Fruit fly (Drosophila melanogaster) whole organism, embryonic: Measurements from ENCODE around the gene eIF4A.

ENCODE experiments used
- B-H2 ChIP-seq: fragments of 200-800 bp; sonication (Bioruptor generic); optimal IDR thresholded peaks from 2 replicates; lab custom pipeline; 2018; ENCODE audit warnings: missing biosample characterization, mild to moderate bottlenecking, missing genetic modification characterization
- CG10209 ChIP-seq: fragments of 200-800 bp; sonication (Bioruptor generic); optimal IDR thresholded peaks from 3 replicates; lab custom pipeline; 2017; ENCODE audit warnings: missing biosample characterization, mild to moderate bottlenecking, missing genetic modification characterization, missing genetic modification reagents
- CG11504 ChIP-seq: fragments of 200-800 bp; sonication (Bioruptor generic); optimal IDR thresholded peaks from 3 replicates; lab custom pipeline; 2019; ENCODE audit warnings: missing biosample characterization, mild to moderate bottlenecking, missing genetic modification characterization, moderate library complexity
- CG12219 ChIP-seq: fragments of 200-800 bp; sonication (Bioruptor generic); optimal IDR thresholded peaks from 3 replicates; lab custom pipeline; 2018; ENCODE audit warnings: missing biosample characterization, mild to moderate bottlenecking, missing genetic modification characterization
- CG15011 ChIP-seq: fragments of 200-800 bp; sonication (Bioruptor generic); optimal IDR thresholded peaks from 3 replicates; lab custom pipeline; 2018; ENCODE audit warnings: missing biosample characterization, mild to moderate bottlenecking, missing genetic modification characterization
- CG30403 ChIP-seq: fragments of 200-800 bp; sonication (Bioruptor generic); optimal IDR thresholded peaks from 3 replicates; lab custom pipeline; 2016; ENCODE audit warnings: missing biosample characterization, missing genetic modification characterization
- CG31441 ChIP-seq: fragments of 200-800 bp; sonication (Bioruptor generic); IDR thresholded peaks from 2 replicates; pipeline ENCODE4 v1.3.6; 2022; ENCODE audit warnings: missing biosample characterization, missing genetic modification characterization
- CG42726 ChIP-seq: fragments of 200-800 bp; sonication (Bioruptor generic); IDR thresholded peaks from 2 replicates; pipeline ENCODE4 v1.3.6; 2022; ENCODE audit warnings: missing biosample characterization, missing genetic modification characterization; ENCODE audit not compliant: partially characterized antibody
- CG4282 ChIP-seq: fragments of 200-800 bp; sonication (Bioruptor generic); optimal IDR thresholded peaks from 2 replicates; lab custom pipeline; 2016; ENCODE audit warnings: missing biosample characterization, missing genetic modification characterization
- CG43689 ChIP-seq: fragments of 200-800 bp; sonication (Bioruptor generic); IDR thresholded peaks from 2 replicates; pipeline ENCODE4 v1.3.6; 2022; ENCODE audit warnings: missing biosample characterization, missing genetic modification characterization
- CG4707 ChIP-seq: fragments of 200-800 bp; sonication (Bioruptor generic); optimal IDR thresholded peaks from 2 replicates; lab custom pipeline; 2018; ENCODE audit warnings: missing biosample characterization, mild to moderate bottlenecking, missing genetic modification characterization, moderate library complexity
- CG4820 ChIP-seq: fragments of 200-800 bp; sonication (Bioruptor generic); optimal IDR thresholded peaks from 3 replicates; lab custom pipeline; 2016; ENCODE audit warnings: missing biosample characterization, missing genetic modification characterization
- CG7839 ChIP-seq: fragments of 200-800 bp; sonication (Bioruptor generic); optimal IDR thresholded peaks from 3 replicates; lab custom pipeline; 2018; ENCODE audit warnings: missing biosample characterization, mild to moderate bottlenecking, missing genetic modification characterization, moderate library complexity
- CG8089 ChIP-seq: fragments of 200-800 bp; sonication (Bioruptor generic); optimal IDR thresholded peaks from 3 replicates; lab custom pipeline; 2016; ENCODE audit warnings: missing biosample characterization, missing genetic modification characterization
- CG8944 ChIP-seq: fragments of 200-800 bp; sonication (Bioruptor generic); optimal IDR thresholded peaks from 3 replicates; lab custom pipeline; 2016; ENCODE audit warnings: missing biosample characterization, missing genetic modification characterization
- CG9727 ChIP-seq: fragments of 200-800 bp; sonication (Bioruptor generic); optimal IDR thresholded peaks from 3 replicates; lab custom pipeline; 2017; ENCODE audit warnings: missing biosample characterization, mild to moderate bottlenecking, missing genetic modification characterization
- CoRest ChIP-seq: fragments of 200-800 bp; sonication (Bioruptor generic); optimal IDR thresholded peaks from 3 replicates; lab custom pipeline; 2018; ENCODE audit warnings: missing biosample characterization, mild to moderate bottlenecking, missing genetic modification characterization, moderate library complexity
- D ChIP-seq, 2 experiments: fragments of 200-800 bp in 1 of 2; fragments of >200 bp in 1 of 2; sonication (Bioruptor generic) in 1 of 2; optimal IDR thresholded peaks; 2 replicates in 1 of 2; 3 replicates in 1 of 2; lab custom pipeline; 2017; ENCODE audit warnings: mild to moderate bottlenecking in 1 of 2, missing biosample characterization in 1 of 2, missing genetic modification characterization in 1 of 2, missing genetic modification reagents in 1 of 2
- D19A ChIP-seq: fragments of 200-800 bp; optimal IDR thresholded peaks from 3 replicates; lab custom pipeline; 2019; ENCODE audit warnings: missing biosample characterization, mild to moderate bottlenecking, missing genetic modification characterization, moderate library complexity
- Drgx ChIP-seq: fragments of 200-800 bp; sonication (Bioruptor generic); IDR thresholded peaks from 2 replicates; pipeline ENCODE4 v1.3.6; 2022; ENCODE audit warnings: missing biosample characterization, missing genetic modification characterization
- E2f2 ChIP-seq: fragments of 200-800 bp; sonication (Bioruptor generic); IDR thresholded peaks from 2 replicates; pipeline ENCODE4 v1.3.6; 2022; ENCODE audit warnings: missing biosample characterization, missing genetic modification characterization
- Eip74EF ChIP-seq, 2 experiments: fragments of 200-800 bp in 1 of 2; fragments of >200 bp in 1 of 2; sonication (Bioruptor generic) in 1 of 2; optimal IDR thresholded peaks; 2 replicates each; lab custom pipeline; 2017 to 2019; ENCODE audit warnings: missing biosample characterization in 2 of 2, missing genetic modification characterization in 2 of 2, mild to moderate bottlenecking in 1 of 2, moderate library complexity in 1 of 2
- Med ChIP-seq: fragments of 200-800 bp; sonication (Bioruptor generic); peaks from one replicate; lab custom pipeline; 2016; ENCODE audit warnings: missing biosample characterization, missing genetic modification characterization, mild to moderate bottlenecking, inconsistent platforms, moderate library complexity
- Nf-YA ChIP-seq: fragments of 200-800 bp; sonication (Bioruptor generic); IDR thresholded peaks from 2 replicates; pipeline ENCODE4 v1.3.6; 2022; ENCODE audit warnings: missing biosample characterization, missing genetic modification characterization
- NfI ChIP-seq: fragments of 200-800 bp; sonication (Bioruptor generic); optimal IDR thresholded peaks from 3 replicates; lab custom pipeline; 2018; ENCODE audit warnings: missing biosample characterization, mild to moderate bottlenecking, missing genetic modification characterization, moderate library complexity
- Oli ChIP-seq: fragments of 200-800 bp; sonication (Bioruptor generic); optimal IDR thresholded peaks from 2 replicates; lab custom pipeline; 2018; ENCODE audit warnings: missing biosample characterization, mild to moderate bottlenecking, missing genetic modification characterization, moderate library complexity
- Sox102F ChIP-seq: fragments of 200-800 bp; sonication (Bioruptor generic); optimal IDR thresholded peaks from 2 replicates; lab custom pipeline; 2018; ENCODE audit warnings: missing biosample characterization, mild to moderate bottlenecking, missing genetic modification characterization, moderate library complexity
- dan ChIP-seq: fragments of 200-800 bp; sonication (Bioruptor generic); IDR thresholded peaks from 2 replicates; pipeline ENCODE4 v1.3.6; 2022; ENCODE audit warnings: missing biosample characterization, missing genetic modification characterization
- dimm ChIP-seq: fragments of 200-800 bp; sonication (Bioruptor generic); IDR thresholded peaks from 2 replicates; pipeline ENCODE4 v1.3.6; 2022; ENCODE audit warnings: missing biosample characterization, missing genetic modification characterization
- ewg ChIP-seq: fragments of 200-800 bp; sonication (Bioruptor generic); optimal IDR thresholded peaks from 3 replicates; lab custom pipeline; 2017; ENCODE audit warnings: mild to moderate bottlenecking, missing biosample characterization, missing genetic modification reagents, missing genetic modification characterization
- hbn ChIP-seq: fragments of 200-800 bp; sonication (Bioruptor generic); IDR thresholded peaks from 2 replicates; pipeline ENCODE4 v1.3.6; 2022; ENCODE audit warnings: missing biosample characterization, missing genetic modification characterization; ENCODE audit not compliant: partially characterized antibody
- hkb ChIP-seq, 2 experiments: fragments of 200-800 bp in 1 of 2; fragments of >200 bp in 1 of 2; sonication (Bioruptor generic) in 1 of 2; IDR thresholded peaks in 1 of 2; optimal IDR thresholded peaks in 1 of 2; 2 replicates each; pipeline versions ENCODE4 v1.3.6 to Lab custom; 2017 to 2022; ENCODE audit warnings: missing biosample characterization in 1 of 2, missing genetic modification characterization in 1 of 2
- jigr1 ChIP-seq: fragments of 200-800 bp; sonication (Bioruptor generic); IDR thresholded peaks from 3 replicates; pipeline ENCODE4 v1.3.6; 2022; ENCODE audit warnings: missing biosample characterization, missing genetic modification characterization
- lmd ChIP-seq: fragments of 200-800 bp; sonication (Bioruptor generic); IDR thresholded peaks from 2 replicates; pipeline ENCODE4 v1.3.6; 2022; ENCODE audit warnings: missing biosample characterization, missing genetic modification characterization
- nerfin-2 ChIP-seq: fragments of 200-800 bp; sonication (Bioruptor generic); IDR thresholded peaks from 2 replicates; pipeline ENCODE4 v1.3.6; 2022; ENCODE audit warnings: missing biosample characterization, missing genetic modification characterization; ENCODE audit not compliant: partially characterized antibody
- prd ChIP-seq, 3 experiments: fragments of >200 bp in 2 of 3; fragments of 200-800 bp in 1 of 3; sonication (Bioruptor generic) in 1 of 3; optimal IDR thresholded peaks in 2 of 3; IDR thresholded peaks in 1 of 3; 2 replicates in 2 of 3; 3 replicates in 1 of 3; pipeline versions ENCODE4 v1.3.6 to Lab custom; 2017 to 2022; ENCODE audit warnings: missing biosample characterization in 1 of 3, missing genetic modification characterization in 1 of 3
- row ChIP-seq: fragments of 200-800 bp; sonication (Bioruptor generic); IDR thresholded peaks from 3 replicates; pipeline ENCODE4 v1.3.6; 2022; ENCODE audit warnings: missing biosample characterization, missing genetic modification characterization
- schlank ChIP-seq: fragments of 200-800 bp; sonication (Bioruptor generic); optimal IDR thresholded peaks from 2 replicates; lab custom pipeline; 2018; ENCODE audit warnings: missing biosample characterization, mild to moderate bottlenecking, missing genetic modification characterization
- scrt ChIP-seq: fragments of 200-800 bp; sonication (Bioruptor generic); optimal IDR thresholded peaks from 2 replicates; lab custom pipeline; 2018; ENCODE audit warnings: missing biosample characterization, mild to moderate bottlenecking, missing genetic modification characterization, moderate library complexity
- sens ChIP-seq: fragments of 200-800 bp; sonication (Bioruptor generic); peaks from one replicate; lab custom pipeline; 2016; ENCODE audit warnings: missing biosample characterization, missing genetic modification characterization
- sim ChIP-seq: fragments of 200-800 bp; sonication (Bioruptor generic); IDR thresholded peaks from 2 replicates; pipeline ENCODE4 v1.3.6; 2022; ENCODE audit warnings: missing biosample characterization, missing genetic modification characterization
- so ChIP-seq: fragments of 200-800 bp; sonication (Bioruptor generic); IDR thresholded peaks from 3 replicates; pipeline ENCODE4 v1.3.6; 2022; ENCODE audit warnings: missing biosample characterization, missing genetic modification characterization
- tgo ChIP-seq: fragments of 200-800 bp; sonication (Bioruptor generic); IDR thresholded peaks from 3 replicates; pipeline ENCODE4 v1.3.6; 2022; ENCODE audit warnings: missing biosample characterization, missing genetic modification characterization
- vvl ChIP-seq: fragments of 200-800 bp; sonication (Bioruptor generic); IDR thresholded peaks from 2 replicates; pipeline ENCODE4 v1.3.6; 2022; ENCODE audit warnings: missing biosample characterization, missing genetic modification characterization

The eIF4A gene

dm6 chr2L:6028712-6029111 is 47.1 kb downstream of the eIF4A start (continued):
- TF ChIP-seq Oli (tag; lab: Kevin White, UChicago): peak; percentile 23
- TF ChIP-seq vvl (GFP tag; lab: Robert Waterston, UW): peak; percentile 64; the same call in 1 of the 2 replicates
- TF ChIP-seq dimm (GFP tag; lab: Robert Waterston, UW): 0 out of 2 replicates have a peak, but pooled peaks have one; percentile 35
- TF ChIP-seq lmd (GFP tag; lab: Robert Waterston, UW): peak; percentile 42; the same call in 1 of the 2 replicates
- peak; percentile 27 for TF ChIP-seq CG7839
- TF ChIP-seq prd (optimal IDR thresholded peaks at IDR 0.05; lab: Kevin White, UChicago): no peak
- peak; percentile 33; the same call in 1 of the 3 replicates for TF ChIP-seq prd (GFP tag; IDR thresholded peaks at IDR 0.05; lab: Robert Waterston, UW)
- 0 out of 2 replicates have a peak, but pooled peaks have one; percentile 11 for TF ChIP-seq E2f2 (GFP tag; lab: Robert Waterston, UW)
- TF ChIP-seq hkb (optimal IDR thresholded peaks at IDR 0.05; lab: Kevin White, UChicago): no peak
- TF ChIP-seq hkb (GFP tag; IDR thresholded peaks at IDR 0.05; lab: Robert Waterston, UW): peak; percentile 61; the same call in 1 of the 2 replicates
- peak; percentile 79 for TF ChIP-seq sens (GFP tag; lab: Kevin White, UChicago)
- peak; percentile 5 for TF ChIP-seq CG30403 (GFP tag; lab: Kevin White, UChicago)
- TF ChIP-seq Nf-YA (GFP tag; lab: Robert Waterston, UW): 0 out of 2 replicates have a peak, but pooled peaks have one; percentile 10
- no peak for TF ChIP-seq sim (GFP tag; lab: Robert Waterston, UW)
- peak; percentile 70 for TF ChIP-seq Med (GFP tag; lab: Kevin White, UChicago)
- peak; percentile 23; the same call in 1 of the 3 replicates for TF ChIP-seq tgo (GFP tag; lab: Robert Waterston, UW)
- no peak for TF ChIP-seq Sox102F (GFP tag; lab: Kevin White, UChicago)
- TF ChIP-seq so (GFP tag; lab: Robert Waterston, UW): no peak
- peak; percentile 9 for TF ChIP-seq CG8944 (GFP tag; lab: Kevin White, UChicago)
- 0 out of 2 replicates have a peak, but pooled peaks have one; percentile 9 for TF ChIP-seq Drgx
- no peak for TF ChIP-seq CG9727 (GFP tag; lab: Kevin White, UChicago)
- TF ChIP-seq row (GFP tag; lab: Robert Waterston, UW): peak; percentile 61
- TF ChIP-seq CoRest: no peak

DNA sequence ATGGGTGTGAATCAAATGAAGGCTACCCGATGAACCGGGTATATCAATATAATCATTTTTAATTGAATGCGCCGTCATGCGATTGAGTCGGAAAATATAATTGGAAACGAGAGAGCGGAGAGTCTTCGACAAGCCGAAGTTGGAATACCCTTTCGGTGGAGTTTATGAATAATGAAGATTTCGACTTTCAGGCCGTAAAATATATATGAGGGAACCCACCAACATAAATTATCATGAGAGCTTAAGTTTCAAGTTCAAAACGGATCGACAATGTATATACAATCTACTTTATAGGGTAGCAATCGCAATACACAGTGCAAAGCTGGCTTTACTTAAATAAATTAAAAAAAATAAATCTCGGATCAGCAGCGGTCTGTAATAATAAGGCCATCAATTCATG is 50.3 kb downstream of the eIF4A start:
- TF ChIP-seq Med (GFP tag; lab: Kevin White, UChicago): peak; percentile 3
- TF ChIP-seq Drgx: peak; percentile 45; the same call in 1 of the 2 replicates
- no peak for TF ChIP-seq CG8089 (GFP tag; lab: Kevin White, UChicago)
- TF ChIP-seq jigr1 (GFP tag; lab: Robert Waterston, UW): no peak
- TF ChIP-seq row (GFP tag; lab: Robert Waterston, UW): peak; percentile 34; the same call in 2 of the 3 replicates
- peak; percentile 67 for TF ChIP-seq D19A (tag; lab: Kevin White, UChicago)
- no peak for TF ChIP-seq CG10209 (GFP tag; lab: Kevin White, UChicago)
- TF ChIP-seq sens (GFP tag; lab: Kevin White, UChicago): peak; percentile 42
- no peak for TF ChIP-seq schlank
- no peak for TF ChIP-seq prd (optimal IDR thresholded peaks at IDR 0.05; lab: Kevin White, UChicago)
- TF ChIP-seq prd (GFP tag; IDR thresholded peaks at IDR 0.05; lab: Robert Waterston, UW): 0 out of 3 replicates have a peak, but pooled peaks have one; percentile 15
- no peak for TF ChIP-seq Eip74EF (GFP tag; optimal IDR thresholded peaks at IDR 0.05; lab: Kevin White, UChicago)

- TF ChIP-seq CG31441 (no peak), D (optimal IDR thresholded peaks at IDR 0.05; lab: Kevin White, UChicago) (no peak), D (GFP tag; optimal IDR thresholded peaks at IDR 0.05; lab: Kevin White, UChicago) (no peak), CG43689 (GFP tag; lab: Robert Waterston, UW) (no peak), CG4282 (GFP tag; lab: Kevin White, UChicago) (no peak), ewg (GFP tag; lab: Kevin White, UChicago) (peak; percentile 55), CG4820 (GFP tag; lab: Kevin White, UChicago) (no peak), nerfin-2 (GFP tag; lab: Robert Waterston, UW) (no peak), scrt (peak; percentile 77), CG4707 (GFP tag; lab: Kevin White, UChicago) (no peak), CG15011 (GFP tag; lab: Kevin White, UChicago) (no peak), so (GFP tag; lab: Robert Waterston, UW) (no peak), hbn (GFP tag; lab: Robert Waterston, UW) (no peak), dan (GFP tag; lab: Robert Waterston, UW) (no peak), CG42726 (GFP tag; lab: Robert Waterston, UW) (no peak), B-H2 (GFP tag; lab: Kevin White, UChicago) (no peak), NfI (GFP tag; lab: Kevin White, UChicago) (no peak), CG11504 (no peak), CG12219 (GFP tag; lab: Kevin White, UChicago) (no peak)
Measured at dm6 chr2L:6034344-6034743, 52.8 kb downstream of the eIF4A start, which contains the start of gene CG9109. Gene CG9109 (minus strand): TSS chr2L:6034423.
